Worm (Caenorhabditis elegans) whole organism, early embryonic: ENCODE measurements around the gene H28G03.3.

Experiments
- B0310.2 ChIP-seq: sonication (generic microtip); optimal IDR thresholded peaks from 2 replicates; lab custom pipeline; 2016; ENCODE audit warnings: mild to moderate bottlenecking, missing genetic modification characterization, missing compliant biosample characterization
- F13C5.2 ChIP-seq: sonication (generic microtip); optimal IDR thresholded peaks from 2 replicates; lab custom pipeline; 2017; ENCODE audit warnings: mild to moderate bottlenecking, missing genetic modification characterization, inconsistent platforms, missing compliant biosample characterization
- ama-1 ChIP-seq: fragments of 150-350 bp; optimal IDR thresholded peaks from 2 replicates; lab custom pipeline; 2014
- ceh-13 ChIP-seq: fragments of 200-800 bp; sonication (Bioruptor generic); optimal IDR thresholded peaks from 2 replicates; lab custom pipeline; 2018; ENCODE audit warnings: mild to moderate bottlenecking, missing genetic modification characterization, missing compliant biosample characterization
- ceh-36 ChIP-seq: sonication (generic microtip); optimal IDR thresholded peaks from 2 replicates; lab custom pipeline; 2016; ENCODE audit warnings: missing genetic modification characterization, inconsistent platforms, missing compliant biosample characterization
- flt-1 ChIP-seq: fragments of 200-800 bp; sonication (Bioruptor generic); IDR thresholded peaks from 2 replicates; pipeline ENCODE4 v1.3.6; 2022; ENCODE audit warnings: missing genetic modification characterization, missing compliant biosample characterization
- hmbx-1 ChIP-seq: sonication (generic microtip); optimal IDR thresholded peaks from 2 replicates; lab custom pipeline; 2016; ENCODE audit warnings: mild to moderate bottlenecking, missing genetic modification characterization, missing compliant biosample characterization
- hnd-1 ChIP-seq: sonication (generic microtip); optimal IDR thresholded peaks from 2 replicates; lab custom pipeline; 2016; ENCODE audit warnings: missing genetic modification characterization, missing compliant biosample characterization
- pes-1 ChIP-seq: fragments of 200-800 bp; sonication (Bioruptor generic); IDR thresholded peaks from 2 replicates; pipeline ENCODE4 v1.3.6; 2022; ENCODE audit warnings: missing genetic modification reagents, missing genetic modification characterization, missing compliant biosample characterization
- sea-1 ChIP-seq: fragments of 200-800 bp; sonication (Bioruptor generic); conservative IDR thresholded peaks from 2 replicates; pipeline ENCODE4 v1.3.6; 2022; ENCODE audit warnings: missing genetic modification characterization, missing compliant biosample characterization
- tbx-11 ChIP-seq: fragments of 200-800 bp; sonication (Bioruptor generic); IDR thresholded peaks from 2 replicates; pipeline ENCODE4 v1.3.6; 2022; ENCODE audit warnings: missing genetic modification characterization, missing compliant biosample characterization
- tbx-37 ChIP-seq: fragments of 200-800 bp; sonication (Bioruptor generic); conservative IDR thresholded peaks from 2 replicates; pipeline ENCODE4 v1.3.6; 2022; ENCODE audit warnings: missing genetic modification reagents, missing genetic modification characterization, missing compliant biosample characterization
- tra-4 ChIP-seq: sonication (generic microtip); optimal IDR thresholded peaks from 2 replicates; lab custom pipeline; 2017; ENCODE audit warnings: missing genetic modification characterization, missing compliant biosample characterization

- TF ChIP-seq ama-1 (lab: Kevin White, UChicago) (no peak), B0310.2 (tag; lab: Kevin White, UChicago) (no peak), tbx-11 (GFP tag; lab: Robert Waterston, UW) (no peak), ceh-36 (tag; lab: Kevin White, UChicago) (no peak), F13C5.2 (tag; lab: Kevin White, UChicago) (no peak), hmbx-1 (no peak), tbx-37 (GFP tag; lab: Robert Waterston, UW) (no peak), flt-1 (GFP tag; lab: Robert Waterston, UW) (no peak), pes-1 (GFP tag; lab: Robert Waterston, UW) (no peak), hnd-1 (tag; lab: Kevin White, UChicago) (no peak), tra-4 (tag; lab: Kevin White, UChicago) (no peak), ceh-13 (GFP tag; lab: Kevin White, UChicago) (no peak), sea-1 (GFP tag; lab: Robert Waterston, UW) (no peak)
Measured at ce11 chrX:5265356-5265755, 39.2 kb upstream of the H28G03.3 start.
